Fruit fly (Drosophila melanogaster): ENCODE results near the gene CG5909.

The CG5909 gene

dm6 chr3R:27135692-27136641, 25.0 kb upstream of the CG5909 start:
- TF ChIP-seq ttk (optimal IDR thresholded peaks at IDR 0.05) (no peak), h (optimal IDR thresholded peaks at IDR 0.05) (no peak), Sin3A (optimal IDR thresholded peaks at IDR 0.05) (no peak), Myc (optimal IDR thresholded peaks at IDR 0.05) (no peak), insv (optimal IDR thresholded peaks at IDR 0.05) (no peak), psq (optimal IDR thresholded peaks at IDR 0.05) (no peak)

- TF ChIP-seq ttk (optimal IDR thresholded peaks at IDR 0.05): no peak
- no peak for TF ChIP-seq Myc (optimal IDR thresholded peaks at IDR 0.05)
- TF ChIP-seq psq (optimal IDR thresholded peaks at IDR 0.05): no peak
- no peak for TF ChIP-seq Sin3A (optimal IDR thresholded peaks at IDR 0.05)
- no peak for TF ChIP-seq h (optimal IDR thresholded peaks at IDR 0.05)
- no peak for TF ChIP-seq insv (optimal IDR thresholded peaks at IDR 0.05)
These were observed 23.0 kb upstream of the CG5909 start for dm6 chr3R:27137914-27138323.

dm6 chr3R:27138700-27139099, 22.3 kb upstream of the CG5909 start:
- TF ChIP-seq psq (optimal IDR thresholded peaks at IDR 0.05): no peak
- TF ChIP-seq Myc (optimal IDR thresholded peaks at IDR 0.05): no peak
- TF ChIP-seq ttk (optimal IDR thresholded peaks at IDR 0.05): no peak
- no peak for TF ChIP-seq insv (optimal IDR thresholded peaks at IDR 0.05)
- TF ChIP-seq h (optimal IDR thresholded peaks at IDR 0.05): no peak
- TF ChIP-seq Sin3A (optimal IDR thresholded peaks at IDR 0.05): no peak

dm6 chr3R:27139963-27140362, 21.0 kb upstream of the CG5909 start:
- TF ChIP-seq Sin3A (optimal IDR thresholded peaks at IDR 0.05) (no peak), insv (optimal IDR thresholded peaks at IDR 0.05) (no peak), psq (optimal IDR thresholded peaks at IDR 0.05) (no peak), ttk (optimal IDR thresholded peaks at IDR 0.05) (no peak)

dm6 chr3R:27148812-27149769, 11.9 kb upstream of the CG5909 start:
- TF ChIP-seq ttk (optimal IDR thresholded peaks at IDR 0.05) (no peak), Myc (optimal IDR thresholded peaks at IDR 0.05) (no peak), insv (optimal IDR thresholded peaks at IDR 0.05) (no peak), h (optimal IDR thresholded peaks at IDR 0.05) (no peak), psq (optimal IDR thresholded peaks at IDR 0.05) (no peak), Sin3A (optimal IDR thresholded peaks at IDR 0.05) (no peak)

- no peak for TF ChIP-seq Sin3A (optimal IDR thresholded peaks at IDR 0.05)
- no peak for TF ChIP-seq h (optimal IDR thresholded peaks at IDR 0.05)
These were observed 10.9 kb upstream of the CG5909 start for dm6 chr3R:27149884-27150676.

- TF ChIP-seq insv (optimal IDR thresholded peaks at IDR 0.05): no peak
- no peak for TF ChIP-seq psq (optimal IDR thresholded peaks at IDR 0.05)
- no peak for TF ChIP-seq h (optimal IDR thresholded peaks at IDR 0.05)
- TF ChIP-seq ttk (optimal IDR thresholded peaks at IDR 0.05): no peak
- TF ChIP-seq Sin3A (optimal IDR thresholded peaks at IDR 0.05): no peak
- TF ChIP-seq Myc (optimal IDR thresholded peaks at IDR 0.05): no peak
These were observed 10.1 kb upstream of the CG5909 start, which contains the start of gene CG6051 for dm6 chr3R:27150685-27151515. Gene CG6051, minus strand, starts transcription at chr3R:27151069.

dm6 chr3R:27151516-27151823, 9.5 kb upstream of the CG5909 start, which contains the start of gene Men-b:
Gene Men-b, plus strand, starts transcription at chr3R:27151662.
- TF ChIP-seq Myc (optimal IDR thresholded peaks at IDR 0.05): no peak

- TF ChIP-seq ttk (optimal IDR thresholded peaks at IDR 0.05) (no peak), h (optimal IDR thresholded peaks at IDR 0.05) (no peak), insv (optimal IDR thresholded peaks at IDR 0.05) (no peak), psq (optimal IDR thresholded peaks at IDR 0.05) (no peak), Myc (optimal IDR thresholded peaks at IDR 0.05) (no peak), Sin3A (optimal IDR thresholded peaks at IDR 0.05) (no peak)
These were observed 8.6 kb upstream of the CG5909 start for dm6 chr3R:27152129-27152968.

dm6 chr3R:27153062-27153878, 7.7 kb upstream of the CG5909 start:
- TF ChIP-seq psq (optimal IDR thresholded peaks at IDR 0.05) (no peak), insv (optimal IDR thresholded peaks at IDR 0.05) (no peak), ttk (optimal IDR thresholded peaks at IDR 0.05) (no peak), Sin3A (optimal IDR thresholded peaks at IDR 0.05) (no peak), Myc (optimal IDR thresholded peaks at IDR 0.05) (no peak), h (optimal IDR thresholded peaks at IDR 0.05) (no peak)

Measured in Kc167 (cell line).